Fruit fly (Drosophila melanogaster): ENCODE data around the gene CG7824.

The CG7824 gene

dm6 chr3R:29859763-29860162, 1.0 kb upstream of the CG7824 start:
- TF ChIP-seq gl (tag; optimal IDR thresholded peaks at IDR 0.05) (no peak), EcR (GFP tag; optimal IDR thresholded peaks at IDR 0.05) (no peak), CG8301 (tag; optimal IDR thresholded peaks at IDR 0.05) (no peak), CG10348 (GFP tag; IDR thresholded peaks at IDR 0.05) (no peak), CG8159 (tag; optimal IDR thresholded peaks at IDR 0.05) (no peak), CG17806 (tag; optimal IDR thresholded peaks at IDR 0.05) (no peak), CG34367 (tag; optimal IDR thresholded peaks at IDR 0.05) (peak; percentile 13), D1 (tag; optimal IDR thresholded peaks at IDR 0.05) (no peak), CG14655 (GFP tag; optimal IDR thresholded peaks at IDR 0.05) (no peak), CG15710 (tag; optimal IDR thresholded peaks at IDR 0.05) (peak; percentile 31), CG32121 (GFP tag; IDR thresholded peaks at IDR 0.05) (no peak; the same call in 1 of the 2 replicates), rn (GFP tag; IDR thresholded peaks at IDR 0.05) (no peak), Pif1A (GFP tag; optimal IDR thresholded peaks at IDR 0.05) (no peak), Pif1B (GFP tag; optimal IDR thresholded peaks at IDR 0.05) (no peak), Ets98B (GFP tag; IDR thresholded peaks at IDR 0.05) (peak; percentile 36), CG12605 (GFP tag; IDR thresholded peaks at IDR 0.05) (no peak), CG13204 (GFP tag; optimal IDR thresholded peaks at IDR 0.05) (no peak), CG4496 (GFP tag; IDR thresholded peaks at IDR 0.05) (peak; percentile 58; the same call in 2 of the 3 replicates), Snoo (tag; optimal IDR thresholded peaks at IDR 0.05) (no peak), CG9948 (tag; optimal IDR thresholded peaks at IDR 0.05) (peak; percentile 0), fd96Ca (GFP tag; IDR thresholded peaks at IDR 0.05) (0 out of 3 replicates have a peak, but pooled peaks have one; percentile 18)

dm6 chr3R:29857228-29857627, 1.5 kb downstream of the CG7824 start, which contains the start of gene dgt1:
Gene dgt1, minus strand, starts transcription at chr3R:29857491.
- TF ChIP-seq CG15710 (tag; optimal IDR thresholded peaks at IDR 0.05) (no peak), CG13204 (GFP tag; optimal IDR thresholded peaks at IDR 0.05) (no peak), CG14655 (GFP tag; optimal IDR thresholded peaks at IDR 0.05) (no peak), CG34367 (tag; optimal IDR thresholded peaks at IDR 0.05) (no peak), CG17806 (tag; optimal IDR thresholded peaks at IDR 0.05) (no peak), CG8301 (tag; optimal IDR thresholded peaks at IDR 0.05) (no peak), fd96Ca (GFP tag; IDR thresholded peaks at IDR 0.05) (no peak)

dm6 chr3R:29847126-29847525, 11.6 kb downstream of the CG7824 start:
- TF ChIP-seq CG12605 (GFP tag; IDR thresholded peaks at IDR 0.05) (peak; percentile 84), CG10348 (GFP tag; IDR thresholded peaks at IDR 0.05) (peak; percentile 64), rn (GFP tag; IDR thresholded peaks at IDR 0.05) (peak; percentile 65), Snoo (tag; optimal IDR thresholded peaks at IDR 0.05) (no peak), CG14655 (GFP tag; optimal IDR thresholded peaks at IDR 0.05) (no peak), CG34367 (tag; optimal IDR thresholded peaks at IDR 0.05) (peak; percentile 70), CG8301 (tag; optimal IDR thresholded peaks at IDR 0.05) (peak; percentile 83), D1 (tag; optimal IDR thresholded peaks at IDR 0.05) (no peak), CG15710 (tag; optimal IDR thresholded peaks at IDR 0.05) (peak; percentile 69), Pif1B (GFP tag; optimal IDR thresholded peaks at IDR 0.05) (peak; percentile 68), EcR (GFP tag; optimal IDR thresholded peaks at IDR 0.05) (no peak), CG9948 (tag; optimal IDR thresholded peaks at IDR 0.05) (peak; percentile 51), CG32121 (GFP tag; IDR thresholded peaks at IDR 0.05) (peak; percentile 80), CG13204 (GFP tag; optimal IDR thresholded peaks at IDR 0.05) (no peak), fd96Ca (GFP tag; IDR thresholded peaks at IDR 0.05) (peak; percentile 94), Ets98B (GFP tag; IDR thresholded peaks at IDR 0.05) (peak; percentile 93), CG8159 (tag; optimal IDR thresholded peaks at IDR 0.05) (no peak), gl (tag; optimal IDR thresholded peaks at IDR 0.05) (no peak), CG17806 (tag; optimal IDR thresholded peaks at IDR 0.05) (peak; percentile 49), Pif1A (GFP tag; optimal IDR thresholded peaks at IDR 0.05) (no peak), CG4496 (GFP tag; IDR thresholded peaks at IDR 0.05) (peak; percentile 90)

- TF ChIP-seq D1 (tag; optimal IDR thresholded peaks at IDR 0.05) = no peak
- TF ChIP-seq fd96Ca (GFP tag; IDR thresholded peaks at IDR 0.05) = no peak
- TF ChIP-seq Pif1B (GFP tag; optimal IDR thresholded peaks at IDR 0.05) = no peak
- TF ChIP-seq CG10348 (GFP tag; IDR thresholded peaks at IDR 0.05) = no peak
- no peak for TF ChIP-seq CG8159 (tag; optimal IDR thresholded peaks at IDR 0.05)
- no peak for TF ChIP-seq CG14655 (GFP tag; optimal IDR thresholded peaks at IDR 0.05)
- no peak for TF ChIP-seq CG9948 (tag; optimal IDR thresholded peaks at IDR 0.05)
- TF ChIP-seq Pif1A (GFP tag; optimal IDR thresholded peaks at IDR 0.05) = no peak
- 0 out of 2 replicates have a peak, but pooled peaks have one; percentile 46 for TF ChIP-seq CG32121 (GFP tag; IDR thresholded peaks at IDR 0.05)
- TF ChIP-seq Ets98B (GFP tag; IDR thresholded peaks at IDR 0.05) = peak; percentile 52
- TF ChIP-seq CG8301 (tag; optimal IDR thresholded peaks at IDR 0.05) = no peak
- no peak for TF ChIP-seq gl (tag; optimal IDR thresholded peaks at IDR 0.05)
- peak; percentile 55; the same call in 1 of the 2 replicates for TF ChIP-seq CG12605 (GFP tag; IDR thresholded peaks at IDR 0.05)
- no peak for TF ChIP-seq CG17806 (tag; optimal IDR thresholded peaks at IDR 0.05)
- peak; percentile 11 for TF ChIP-seq Snoo (tag; optimal IDR thresholded peaks at IDR 0.05)
- peak; percentile 61 for TF ChIP-seq EcR (GFP tag; optimal IDR thresholded peaks at IDR 0.05)
- TF ChIP-seq CG13204 (GFP tag; optimal IDR thresholded peaks at IDR 0.05) = peak; percentile 18
These were observed 17.4 kb downstream of the CG7824 start, which contains the start of gene Cad99C for dm6 chr3R:29841293-29841791. Gene Cad99C, plus strand, starts transcription at chr3R:29841657.

- TF ChIP-seq Snoo (tag; optimal IDR thresholded peaks at IDR 0.05) (no peak), gl (tag; optimal IDR thresholded peaks at IDR 0.05) (no peak), CG4496 (GFP tag; IDR thresholded peaks at IDR 0.05) (no peak), rn (GFP tag; IDR thresholded peaks at IDR 0.05) (no peak), CG9948 (tag; optimal IDR thresholded peaks at IDR 0.05) (no peak), Pif1B (GFP tag; optimal IDR thresholded peaks at IDR 0.05) (no peak), Ets98B (GFP tag; IDR thresholded peaks at IDR 0.05) (no peak), CG8159 (tag; optimal IDR thresholded peaks at IDR 0.05) (no peak), EcR (GFP tag; optimal IDR thresholded peaks at IDR 0.05) (no peak), fd96Ca (GFP tag; IDR thresholded peaks at IDR 0.05) (no peak), CG34367 (tag; optimal IDR thresholded peaks at IDR 0.05) (no peak), D1 (tag; optimal IDR thresholded peaks at IDR 0.05) (no peak), Pif1A (GFP tag; optimal IDR thresholded peaks at IDR 0.05) (no peak), CG14655 (GFP tag; optimal IDR thresholded peaks at IDR 0.05) (no peak), CG8301 (tag; optimal IDR thresholded peaks at IDR 0.05) (no peak), CG15710 (tag; optimal IDR thresholded peaks at IDR 0.05) (no peak), CG12605 (GFP tag; IDR thresholded peaks at IDR 0.05) (no peak), CG10348 (GFP tag; IDR thresholded peaks at IDR 0.05) (no peak), CG13204 (GFP tag; optimal IDR thresholded peaks at IDR 0.05) (no peak), CG32121 (GFP tag; IDR thresholded peaks at IDR 0.05) (no peak)
These were observed 18.9 kb downstream of the CG7824 start for dm6 chr3R:29839707-29840311.
